Fruit fly (Drosophila melanogaster): ENCODE measurements around the gene Plzf.

dm6 chr2L:12007331-12007791 is 41.4 kb downstream of the Plzf start:
- peak; percentile 78 to 87 for TF ChIP-seq dl (GFP tag; optimal IDR thresholded peaks at IDR 0.05; ENCODE audit: insufficient read depth in 1 of 2, partially characterized antibody in 2 of 2)
- TF ChIP-seq sage (GFP tag; optimal IDR thresholded peaks at IDR 0.05), result no peak

Measured in whole organism, wandering third instar larva.